Worm (Caenorhabditis elegans): ENCODE data around the gene scc-1.

ce11 chrII:4686941-4687340, 11.6 kb upstream of the scc-1 start, which contains the start of gene sre-39:
- TF ChIP-seq ztf-29 (GFP tag; IDR thresholded peaks at IDR 0.05) (no peak), tab-1 (GFP tag; IDR thresholded peaks at IDR 0.05) (no peak), klf-2 (GFP tag; conservative IDR thresholded peaks at IDR 0.05) (no peak), med-1 (GFP tag; optimal IDR thresholded peaks at IDR 0.05; ENCODE audit: insufficient read depth) (no peak), flt-1 (GFP tag; IDR thresholded peaks at IDR 0.05) (no peak)

Data from whole organism, midembryonic.